Worm (Caenorhabditis elegans) whole organism, L4 larva: ENCODE results near the gene ZK180.8.

Experiments used
- F37D6.2 ChIP-seq: sonication (generic microtip); optimal IDR thresholded peaks from 2 replicates; lab custom pipeline; 2016; ENCODE audit warnings: mild to moderate bottlenecking, missing genetic modification characterization, missing compliant biosample characterization
- T20F7.1 ChIP-seq: fragments of 200-800 bp; sonication (Bioruptor generic); optimal IDR thresholded peaks from 2 replicates; lab custom pipeline; 2018; ENCODE audit warnings: mild to moderate bottlenecking, missing genetic modification characterization, missing compliant biosample characterization
- T26A8.4 ChIP-seq: fragments of 200-800 bp; sonication (Bioruptor generic); IDR thresholded peaks from 2 replicates; pipeline ENCODE4 v1.3.6; 2022; ENCODE audit warnings: missing genetic modification characterization, missing compliant biosample characterization
- Y105C5A.15 ChIP-seq: fragments of 200-800 bp; sonication (Bioruptor generic); IDR thresholded peaks from 2 replicates; pipeline ENCODE4 v1.3.6; 2022; ENCODE audit warnings: missing genetic modification characterization, missing compliant biosample characterization
- Y5F2A.4 ChIP-seq: fragments of 200-800 bp; sonication (Bioruptor generic); optimal IDR thresholded peaks from 2 replicates; lab custom pipeline; 2018; ENCODE audit warnings: mild to moderate bottlenecking, missing genetic modification characterization, missing compliant biosample characterization
- aha-1 ChIP-seq: fragments of 150-350 bp; peaks from one replicate; lab custom pipeline; 2014; ENCODE audit warnings: missing biosample characterization, missing genetic modification characterization
- arid-1 ChIP-seq: fragments of 200-800 bp; sonication (Bioruptor generic); conservative IDR thresholded peaks from 2 replicates; pipeline ENCODE4 v1.3.6; 2022; ENCODE audit warnings: missing genetic modification reagents, missing genetic modification characterization, missing compliant biosample characterization
- attf-4 ChIP-seq: sonication (generic microtip); optimal IDR thresholded peaks from 3 replicates; lab custom pipeline; 2017; ENCODE audit warnings: missing biosample characterization, missing genetic modification characterization
- ceh-32 ChIP-seq: sonication (generic microtip); optimal IDR thresholded peaks from 2 replicates; lab custom pipeline; 2016; ENCODE audit warnings: mild to moderate bottlenecking, missing genetic modification characterization, missing compliant biosample characterization; ENCODE audit not compliant: poor library complexity
- ceh-44 ChIP-seq: fragments of 200-800 bp; sonication (Bioruptor generic); IDR thresholded peaks from 2 replicates; pipeline ENCODE4 v1.3.6; 2022; ENCODE audit warnings: missing genetic modification reagents, missing genetic modification characterization, missing compliant biosample characterization
- ctbp-1 ChIP-seq: fragments of 200-800 bp; sonication (Bioruptor generic); IDR thresholded peaks from 2 replicates; pipeline ENCODE4 v1.3.6; 2022; ENCODE audit warnings: missing genetic modification reagents, missing genetic modification characterization, missing compliant biosample characterization
- daf-16 ChIP-seq, 3 experiments: sonication (generic microtip); optimal IDR thresholded peaks; 2 replicates each; lab custom pipeline; 2016 to 2017; ENCODE audit warnings: missing genetic modification characterization in 3 of 3, missing genetic modification reagents in 3 of 3, mild to moderate bottlenecking in 2 of 3, missing compliant biosample characterization in 2 of 3, missing biosample characterization in 1 of 3, moderate library complexity in 1 of 3
- daf-19 ChIP-seq: fragments of 200-800 bp; sonication (Bioruptor generic); conservative IDR thresholded peaks from 2 replicates; pipeline ENCODE4 v1.3.6; 2022; ENCODE audit warnings: missing genetic modification characterization, missing compliant biosample characterization
- dmd-6 ChIP-seq: fragments of 200-800 bp; sonication (Bioruptor generic); IDR thresholded peaks from 2 replicates; pipeline ENCODE4 v1.3.6; 2022; ENCODE audit warnings: missing genetic modification reagents, missing genetic modification characterization, missing compliant biosample characterization
- dpl-1 ChIP-seq: fragments of 150-350 bp; optimal IDR thresholded peaks from 2 replicates; lab custom pipeline; 2014; ENCODE audit warnings: missing biosample characterization, missing genetic modification reagents, missing genetic modification characterization
- duxl-1 ChIP-seq: sonication (generic microtip); optimal IDR thresholded peaks from 2 replicates; lab custom pipeline; 2016; ENCODE audit warnings: mild to moderate bottlenecking, missing genetic modification characterization, moderate library complexity, missing compliant biosample characterization; ENCODE audit not compliant: poor library complexity
- fkh-10 ChIP-seq: fragments of 150-350 bp; optimal IDR thresholded peaks from 2 replicates; lab custom pipeline; 2014; ENCODE audit warnings: missing biosample characterization, missing genetic modification reagents, missing genetic modification characterization
- hlh-11 ChIP-seq: fragments of 200-800 bp; sonication (Bioruptor generic); optimal IDR thresholded peaks from 2 replicates; lab custom pipeline; 2018; ENCODE audit warnings: mild to moderate bottlenecking, missing genetic modification characterization, missing compliant biosample characterization
- hlh-30 ChIP-seq: sonication (generic microtip); optimal IDR thresholded peaks from 2 replicates; lab custom pipeline; 2017; ENCODE audit warnings: antibody characterized with exemption, mild to moderate bottlenecking, missing genetic modification characterization, missing compliant biosample characterization; ENCODE audit not compliant: insufficient read depth
- hmg-1.1 ChIP-seq: fragments of 200-800 bp; sonication (Bioruptor generic); IDR thresholded peaks from 2 replicates; pipeline ENCODE4 v1.3.6; 2022; ENCODE audit warnings: missing genetic modification reagents, missing genetic modification characterization, missing compliant biosample characterization
- lim-7 ChIP-seq: fragments of 200-800 bp; sonication (Bioruptor generic); IDR thresholded peaks from 2 replicates; pipeline ENCODE4 v1.3.6; 2022; ENCODE audit warnings: missing genetic modification characterization, missing compliant biosample characterization
- lin-39 ChIP-seq: fragments of 150-350 bp; optimal IDR thresholded peaks from 2 replicates; lab custom pipeline; 2014; ENCODE audit warnings: missing biosample characterization, missing genetic modification reagents, missing genetic modification characterization
- mdl-1 ChIP-seq, 2 experiments: fragments of 150-350 bp in 1 of 2; sonication (generic microtip) in 1 of 2; optimal IDR thresholded peaks; 2 replicates each; lab custom pipeline; 2014 to 2017; ENCODE audit warnings: missing biosample characterization in 2 of 2, missing genetic modification characterization in 2 of 2
- mdt-29 ChIP-seq: fragments of 200-800 bp; sonication (Bioruptor generic); IDR thresholded peaks from 2 replicates; pipeline ENCODE4 v1.3.6; 2022; ENCODE audit warnings: missing genetic modification reagents, missing genetic modification characterization, missing compliant biosample characterization
- mxl-2 ChIP-seq: fragments of 200-800 bp; sonication (Bioruptor generic); conservative IDR thresholded peaks from 2 replicates; pipeline ENCODE4 v1.3.6; 2022; ENCODE audit warnings: missing genetic modification reagents, missing genetic modification characterization, missing compliant biosample characterization
- mxl-3 ChIP-seq: fragments of 200-800 bp; sonication (Bioruptor generic); optimal IDR thresholded peaks from 2 replicates; lab custom pipeline; 2018; ENCODE audit warnings: mild to moderate bottlenecking, missing genetic modification characterization, missing compliant biosample characterization
- nhr-102 ChIP-seq: sonication (generic microtip); optimal IDR thresholded peaks from 2 replicates; lab custom pipeline; 2016; ENCODE audit warnings: mild to moderate bottlenecking, missing genetic modification characterization, moderate library complexity, missing compliant biosample characterization
- nhr-111 ChIP-seq: fragments of 200-800 bp; sonication (Bioruptor generic); optimal IDR thresholded peaks from 2 replicates; lab custom pipeline; 2018; ENCODE audit warnings: mild to moderate bottlenecking, missing genetic modification characterization, missing compliant biosample characterization
- nhr-28 ChIP-seq: fragments of 150-350 bp; optimal IDR thresholded peaks from 2 replicates; lab custom pipeline; 2014; ENCODE audit warnings: missing biosample characterization, missing genetic modification characterization
- nhr-42 ChIP-seq: fragments of 200-800 bp; sonication (Bioruptor generic); IDR thresholded peaks from 2 replicates; pipeline ENCODE4 v1.3.6; 2022; ENCODE audit warnings: missing genetic modification characterization, missing compliant biosample characterization
- pqm-1 ChIP-seq: sonication (generic microtip); optimal IDR thresholded peaks from 2 replicates; lab custom pipeline; 2017; ENCODE audit warnings: missing biosample characterization, missing genetic modification characterization
- rbr-2 ChIP-seq: sonication (generic microtip); optimal IDR thresholded peaks from 2 replicates; lab custom pipeline; 2016; ENCODE audit warnings: missing genotype, missing genetic modification characterization, missing compliant biosample characterization
- saeg-2 ChIP-seq: fragments of 200-800 bp; sonication (Bioruptor generic); IDR thresholded peaks from 2 replicates; pipeline ENCODE4 v1.3.6; 2022; ENCODE audit warnings: missing genetic modification reagents, missing genetic modification characterization, missing compliant biosample characterization
- spr-1 ChIP-seq: sonication (generic microtip); optimal IDR thresholded peaks from 2 replicates; lab custom pipeline; 2016; ENCODE audit warnings: mild to moderate bottlenecking, missing genetic modification characterization, missing compliant biosample characterization
- unc-39 ChIP-seq: sonication (generic microtip); optimal IDR thresholded peaks from 2 replicates; lab custom pipeline; 2017; ENCODE audit warnings: missing biosample characterization, missing genetic modification characterization
- unc-62 ChIP-seq, 3 experiments: fragments of 150-350 bp in 1 of 3; sonication (generic microtip); optimal IDR thresholded peaks in 2 of 3; peaks in 1 of 3; 1 replicate in 1 of 3; 2 replicates in 2 of 3; lab custom pipeline; 2014 to 2017; ENCODE audit warnings: missing biosample characterization in 3 of 3, missing genetic modification characterization in 3 of 3, missing genetic modification reagents in 3 of 3, missing genotype in 1 of 3
- zfp-3 ChIP-seq: fragments of 200-800 bp; sonication (Bioruptor generic); conservative IDR thresholded peaks from 2 replicates; pipeline ENCODE4 v1.3.6; 2022; ENCODE audit warnings: missing genetic modification reagents, missing genetic modification characterization, missing compliant biosample characterization

The ZK180.8 gene

DNA sequence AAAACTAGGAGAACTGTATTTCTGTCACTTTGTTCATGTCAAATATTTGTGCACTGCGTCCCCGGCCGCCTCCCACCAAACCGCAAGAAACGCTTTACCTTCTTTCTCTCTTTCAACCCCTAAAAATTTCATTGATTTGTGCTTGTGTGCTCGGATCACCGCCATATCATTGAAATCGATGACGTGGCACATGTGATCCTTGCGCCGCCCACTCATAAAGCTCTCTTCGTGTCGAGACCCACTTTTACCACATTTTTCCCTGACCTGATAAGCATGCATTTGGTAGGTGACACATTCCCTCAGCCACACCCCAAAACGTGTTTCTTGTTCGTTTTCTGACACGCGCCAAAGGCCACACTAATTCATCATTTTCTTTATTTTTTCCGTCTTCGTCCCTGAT, 46.2 kb upstream of the ZK180.8 start:
- TF ChIP-seq daf-16 (GFP tag; optimal IDR thresholded peaks at IDR 0.05; lab: Kevin White, UChicago) (no peak), daf-16 (tag; optimal IDR thresholded peaks at IDR 0.05; lab: Kevin White, UChicago) (no peak), nhr-28 (tag; lab: Kevin White, UChicago) (peak; percentile 9), mxl-3 (GFP tag; lab: Kevin White, UChicago) (peak; percentile 14), mdt-29 (GFP tag; lab: Robert Waterston, UW) (no peak), duxl-1 (no peak), unc-62 (GFP tag; optimal IDR thresholded peaks at IDR 0.05 in 1 of 2; lab: Kevin White, UChicago) (peak in 1 of 2 experiments; percentile 88), unc-62 (tag; optimal IDR thresholded peaks at IDR 0.05; lab: Kevin White, UChicago) (no peak), mxl-2 (GFP tag; lab: Robert Waterston, UW) (no peak), saeg-2 (no peak), hlh-11 (peak; percentile 45), nhr-111 (no peak), dpl-1 (GFP tag; lab: Kevin White, UChicago) (no peak), nhr-102 (tag; lab: Kevin White, UChicago) (no peak), fkh-10 (GFP tag; lab: Kevin White, UChicago) (no peak), mdl-1 (tag; optimal IDR thresholded peaks at IDR 0.05; lab: Kevin White, UChicago) (peak in 1 of 2 experiments; percentile 27), unc-39 (tag; lab: Kevin White, UChicago) (no peak), F37D6.2 (tag; lab: Kevin White, UChicago) (no peak), Y105C5A.15 (no peak), hlh-30 (tag; lab: Kevin White, UChicago) (peak; percentile 45), dmd-6 (GFP tag; lab: Robert Waterston, UW) (peak; percentile 57)
- TF ChIP-seq, all 104 proteins: peak for 7

DNA sequence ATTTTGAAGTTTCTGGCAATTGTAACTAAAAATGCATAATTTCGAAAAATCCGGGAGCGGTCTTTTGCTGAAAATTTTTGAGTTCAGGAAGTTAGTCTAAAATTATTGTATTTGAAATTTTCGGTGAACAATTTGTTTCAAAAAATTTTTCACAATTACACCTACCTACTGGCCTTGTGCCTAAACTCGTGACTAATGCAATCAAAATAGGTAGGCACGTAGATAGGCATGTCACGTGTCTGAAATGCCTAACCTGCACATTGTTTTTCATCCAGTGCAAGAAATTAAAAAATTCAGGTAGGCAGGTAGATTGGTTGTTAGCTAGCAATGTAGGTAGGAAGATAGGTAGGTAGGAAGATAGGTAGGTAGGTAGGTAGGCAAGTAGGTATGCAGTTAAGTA, 45.6 kb upstream of the ZK180.8 start:
- TF ChIP-seq hlh-30 (tag; lab: Kevin White, UChicago), result peak; percentile 51
- TF ChIP-seq Y5F2A.4 (GFP tag; lab: Kevin White, UChicago), result no peak
- no peak for TF ChIP-seq lin-39
- no peak for TF ChIP-seq attf-4

DNA sequence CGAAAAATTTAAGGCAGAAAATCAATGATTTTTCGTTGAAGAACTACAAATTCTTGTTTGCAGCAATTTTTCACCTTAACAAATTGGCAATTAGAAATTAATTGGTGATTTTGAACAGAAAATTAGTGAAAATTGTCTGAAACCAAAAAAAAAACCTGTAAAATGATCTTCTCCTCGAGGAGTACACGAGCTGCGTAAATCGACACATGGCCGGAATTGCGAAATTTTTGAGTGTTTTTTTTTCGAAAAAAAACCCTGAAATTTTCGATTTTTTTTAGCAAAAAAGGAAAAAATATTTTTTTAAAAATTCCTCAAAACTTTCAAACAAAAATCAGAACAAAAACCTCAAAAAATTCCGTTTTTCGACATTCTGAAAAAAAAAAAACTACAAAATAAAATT, 40.0 kb upstream of the ZK180.8 start:
- TF ChIP-seq aha-1 (tag; lab: Kevin White, UChicago), result peak; percentile 85
- no peak for TF ChIP-seq attf-4
- no peak for TF ChIP-seq pqm-1

DNA sequence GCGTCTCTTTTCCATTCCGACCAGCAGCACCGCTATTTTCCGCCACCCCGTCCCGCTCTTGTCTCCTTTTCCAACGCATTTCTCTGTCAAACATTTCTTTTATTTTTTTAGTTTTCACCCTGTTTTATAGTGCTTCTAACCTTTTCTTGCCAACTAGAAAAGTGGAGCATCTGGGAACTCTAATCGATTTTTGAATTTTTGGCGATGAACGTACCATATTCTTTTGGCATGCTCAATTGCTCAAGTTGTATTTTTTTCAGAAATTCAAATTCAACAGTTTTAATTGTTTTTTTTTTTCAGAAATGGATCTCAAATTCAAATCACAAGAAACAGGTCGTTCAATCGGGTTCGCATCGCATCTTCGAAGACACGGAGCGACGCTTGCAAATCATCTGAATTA, 36.7 kb upstream of the ZK180.8 start, which contains the start of gene ZK185.1:
ZK185.1 (plus strand) TSS at position 301 of the 400 bp plus-strand sequence.
- TF ChIP-seq ctbp-1 (GFP tag; lab: Robert Waterston, UW) (no peak), lim-7 (GFP tag; lab: Robert Waterston, UW) (no peak), nhr-42 (GFP tag; lab: Robert Waterston, UW) (no peak), spr-1 (no peak), rbr-2 (no peak), ceh-32 (tag; lab: Kevin White, UChicago) (no peak), zfp-3 (no peak), daf-19 (GFP tag; lab: Robert Waterston, UW) (no peak), hmg-1.1 (no peak), mxl-2 (GFP tag; lab: Robert Waterston, UW) (no peak), dmd-6 (GFP tag; lab: Robert Waterston, UW) (no peak), ceh-44 (GFP tag; lab: Robert Waterston, UW) (no peak), T20F7.1 (no peak), nhr-28 (tag; lab: Kevin White, UChicago) (no peak), aha-1 (tag; lab: Kevin White, UChicago) (no peak), Y105C5A.15 (no peak), arid-1 (no peak), T26A8.4 (GFP tag; lab: Robert Waterston, UW) (no peak)
- TF ChIP-seq, all 104 proteins: peak for 0
